Worm (Caenorhabditis elegans): ENCODE measurements around the gene ZK899.6.

- TF ChIP-seq him-1 (tag; optimal IDR thresholded peaks at IDR 0.05): no peak
- TF ChIP-seq dao-5 (tag; optimal IDR thresholded peaks at IDR 0.05): no peak
- no peak for TF ChIP-seq W03F9.2 (tag; optimal IDR thresholded peaks at IDR 0.05)
These were observed 45.2 kb upstream of the ZK899.6 start for ce11 chrX:9417948-9418347.
